Worm (Caenorhabditis elegans): Measurements from ENCODE around the gene srh-166.

- TF ChIP-seq ama-1 (optimal IDR thresholded peaks at IDR 0.05) (no peak), ceh-36 (tag; optimal IDR thresholded peaks at IDR 0.05) (no peak), F13C5.2 (tag; optimal IDR thresholded peaks at IDR 0.05) (no peak), B0310.2 (tag; optimal IDR thresholded peaks at IDR 0.05) (no peak)
These were observed 20.7 kb downstream of the srh-166 start, which contains the start of gene Y38H6C.4 for ce11 chrV:20504997-20505396.

All from whole organism, early embryonic.